Worm (Caenorhabditis elegans) whole organism, midembryonic: ENCODE measurements around the gene H23N18.5.

Source experiments
- T22C8.4 ChIP-seq: fragments of 200-800 bp; sonication (Bioruptor generic); IDR thresholded peaks from 2 replicates; pipeline ENCODE4 v1.3.6; 2022; ENCODE audit warnings: missing genetic modification characterization, missing compliant biosample characterization
- flt-1 ChIP-seq: fragments of 200-800 bp; sonication (Bioruptor generic); IDR thresholded peaks from 2 replicates; pipeline ENCODE4 v1.3.6; 2022; ENCODE audit warnings: missing genetic modification characterization, missing compliant biosample characterization
- med-1 ChIP-seq: sonication (generic microtip); optimal IDR thresholded peaks from 2 replicates; lab custom pipeline; 2017; ENCODE audit warnings: missing genetic modification characterization, mild to moderate bottlenecking, missing compliant biosample characterization, antibody characterized with exemption, missing genetic modification reagents; ENCODE audit not compliant: insufficient read depth
- ref-1 ChIP-seq: fragments of 200-800 bp; sonication (Bioruptor generic); conservative IDR thresholded peaks from 2 replicates; pipeline ENCODE4 v1.3.6; 2022; ENCODE audit warnings: missing genetic modification reagents, missing genetic modification characterization, missing compliant biosample characterization
- ztf-23 ChIP-seq: fragments of 200-800 bp; sonication (Bioruptor generic); IDR thresholded peaks from 2 replicates; pipeline ENCODE4 v1.3.6; 2022; ENCODE audit warnings: missing genetic modification reagents, missing genetic modification characterization, missing compliant biosample characterization

DNA sequence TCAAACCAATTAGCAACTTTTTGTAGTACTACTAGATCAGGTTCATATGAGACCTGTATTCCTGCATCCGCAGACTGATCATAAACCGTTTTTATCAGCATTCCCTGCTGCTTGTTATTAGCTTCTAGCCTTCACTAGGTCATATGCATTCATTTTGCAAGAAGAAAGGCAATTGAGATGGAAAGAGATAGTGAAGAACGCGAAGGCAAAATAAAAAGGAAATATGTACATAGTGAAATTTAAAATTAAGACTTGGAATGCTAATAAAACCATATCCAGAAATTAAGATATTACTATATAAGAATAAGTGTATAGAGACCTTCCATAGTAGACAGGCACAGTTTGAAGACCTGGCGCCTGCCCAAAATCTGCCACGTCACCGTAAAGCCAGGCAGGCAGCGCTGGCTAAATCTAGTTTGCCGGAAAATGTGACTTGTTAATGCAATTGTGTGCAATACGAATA, 8.5 kb upstream of the H23N18.5 start, which contains the start of the genes C02E7.8 and srh-23:
- TF ChIP-seq ztf-23 (GFP tag; lab: Robert Waterston, UW) (no peak), med-1 (GFP tag; lab: Kevin White, UChicago) (no peak), flt-1 (GFP tag; lab: Robert Waterston, UW) (no peak), T22C8.4 (no peak), ref-1 (GFP tag; lab: Robert Waterston, UW) (no peak)
